Worm (Caenorhabditis elegans): ENCODE data around the gene R13H4.2.

DNA sequence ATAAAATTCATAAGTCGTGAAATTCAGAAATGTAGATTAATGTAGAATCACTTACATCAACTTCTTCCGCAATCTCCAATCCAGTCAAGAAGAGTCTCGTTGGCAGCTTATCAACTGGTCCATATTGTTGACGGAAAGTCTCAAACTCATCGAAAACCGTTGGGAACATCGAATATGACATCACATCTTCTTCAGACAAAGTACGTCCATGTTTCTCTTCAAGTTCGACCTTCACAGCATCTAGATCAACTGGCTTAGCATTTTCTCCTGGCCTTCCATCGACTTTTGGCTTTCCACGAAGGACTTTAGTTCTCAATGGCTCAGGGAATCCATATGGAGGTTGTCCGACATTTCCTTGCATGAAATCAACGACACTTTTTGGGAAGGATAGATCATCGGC, 17.4 kb upstream of the R13H4.2 start:
- no peak for TF ChIP-seq flt-1 (GFP tag; IDR thresholded peaks at IDR 0.05)
- TF ChIP-seq ref-1 (GFP tag; conservative IDR thresholded peaks at IDR 0.05), result no peak
- no peak for TF ChIP-seq cog-1 (tag; optimal IDR thresholded peaks at IDR 0.05)
- TF ChIP-seq T22C8.4 (GFP tag; IDR thresholded peaks at IDR 0.05), result no peak
- no peak for TF ChIP-seq tab-1 (GFP tag; IDR thresholded peaks at IDR 0.05)
